Fruit fly (Drosophila melanogaster): Measurements from ENCODE around the gene CG5245.
A peak's percentile ranks its signal among the peaks of the same experiment; 100 is the strongest.

The CG5245 gene

dm6 chr3R:12408160-12408559 is 21.2 kb upstream of the CG5245 start, which contains the start of gene CG5196 (continued):
- peak; percentile 58; the same call in 1 of the 2 replicates for TF ChIP-seq nerfin-2 (GFP tag; IDR thresholded peaks at IDR 0.05; ENCODE audit: partially characterized antibody)
- TF ChIP-seq Trl (optimal IDR thresholded peaks at IDR 0.05) = no peak
- TF ChIP-seq Trl (GFP tag; optimal IDR thresholded peaks at IDR 0.05) = no peak
- peak; percentile 49; the same call in 2 of the 3 replicates for TF ChIP-seq Doc3 (GFP tag; IDR thresholded peaks at IDR 0.05; ENCODE audit: partially characterized antibody)
- no peak for TF ChIP-seq ttk (GFP tag; IDR thresholded peaks at IDR 0.05)
- TF ChIP-seq CG15073 (GFP tag; optimal IDR thresholded peaks at IDR 0.05) = no peak
- no peak for TF ChIP-seq CG15601 (tag; optimal IDR thresholded peaks at IDR 0.05)
- no peak for TF ChIP-seq gcm (GFP tag; optimal IDR thresholded peaks at IDR 0.05)
- no peak for TF ChIP-seq zfh2 (GFP tag; optimal IDR thresholded peaks at IDR 0.05)
- TF ChIP-seq cwo (GFP tag; optimal IDR thresholded peaks at IDR 0.05) = no peak
- TF ChIP-seq CG2120 (GFP tag; optimal IDR thresholded peaks at IDR 0.05) = peak; percentile 23
- peak; percentile 26; the same call in 1 of the 2 replicates for TF ChIP-seq Rfx (GFP tag; IDR thresholded peaks at IDR 0.05)
- peak; percentile 84 for TF ChIP-seq CG13287 (GFP tag; IDR thresholded peaks at IDR 0.05; ENCODE audit: partially characterized antibody)
- no peak for TF ChIP-seq fd96Cb (tag; optimal IDR thresholded peaks at IDR 0.05)
- TF ChIP-seq Antp (GFP tag; optimal IDR thresholded peaks at IDR 0.05) = no peak
- peak; percentile 85 for TF ChIP-seq MESR4 (GFP tag; optimal IDR thresholded peaks at IDR 0.05)
- no peak for TF ChIP-seq sr (GFP tag; IDR thresholded peaks at IDR 0.05)
- TF ChIP-seq zen2 (GFP tag; IDR thresholded peaks at IDR 0.05; ENCODE audit: partially characterized antibody) = peak; percentile 74
- TF ChIP-seq esg (GFP tag; conservative IDR thresholded peaks at IDR 0.05) = no peak
- peak; percentile 16 for TF ChIP-seq CG13424 (tag; optimal IDR thresholded peaks at IDR 0.05)
- TF ChIP-seq sug (tag; optimal IDR thresholded peaks at IDR 0.05) = peak; percentile 51
- peak; percentile 43 for TF ChIP-seq Dek (tag; optimal IDR thresholded peaks at IDR 0.05)
- TF ChIP-seq CG2889 (GFP tag; IDR thresholded peaks at IDR 0.05) = no peak
- TF ChIP-seq row (GFP tag; IDR thresholded peaks at IDR 0.05) = peak; percentile 74
- TF ChIP-seq Hr3 (GFP tag; optimal IDR thresholded peaks at IDR 0.05) = no peak
- no peak for TF ChIP-seq p53 (GFP tag; optimal IDR thresholded peaks at IDR 0.05)
- no peak for TF ChIP-seq CG11560 (tag; IDR thresholded peaks at IDR 0.05)
- TF ChIP-seq CG12104 (GFP tag; optimal IDR thresholded peaks at IDR 0.05) = no peak
- no peak for TF ChIP-seq CG14441 (GFP tag; IDR thresholded peaks at IDR 0.05)
- TF ChIP-seq CG10979 (tag; optimal IDR thresholded peaks at IDR 0.05) = peak; percentile 11
- no peak for TF ChIP-seq CG14050 (GFP tag; IDR thresholded peaks at IDR 0.05)
- no peak for TF ChIP-seq Side (GFP tag; optimal IDR thresholded peaks at IDR 0.05)
- no peak for TF ChIP-seq Usf (GFP tag; optimal IDR thresholded peaks at IDR 0.05)
- TF ChIP-seq nau (GFP tag; optimal IDR thresholded peaks at IDR 0.05) = no peak
- no peak for TF ChIP-seq CG2875 (GFP tag; optimal IDR thresholded peaks at IDR 0.05)
- no peak for TF ChIP-seq Chrac-16 (GFP tag; optimal IDR thresholded peaks at IDR 0.05)
- TF ChIP-seq pum (GFP tag; optimal IDR thresholded peaks at IDR 0.05) = no peak
- no peak for TF ChIP-seq Ssrp (tag; optimal IDR thresholded peaks at IDR 0.05)
- no peak for TF ChIP-seq tx (GFP tag; optimal IDR thresholded peaks at IDR 0.05)
- peak; percentile 47 for TF ChIP-seq bigmax (GFP tag; optimal IDR thresholded peaks at IDR 0.05)
- no peak for TF ChIP-seq Ptx1 (GFP tag; IDR thresholded peaks at IDR 0.05)
- TF ChIP-seq Hr51 (GFP tag; optimal IDR thresholded peaks at IDR 0.05) = no peak
- TF ChIP-seq CG11247 (GFP tag; IDR thresholded peaks at IDR 0.05) = no peak
- TF ChIP-seq kni (GFP tag; optimal IDR thresholded peaks at IDR 0.05) = peak; percentile 34
- no peak for TF ChIP-seq luna (GFP tag; optimal IDR thresholded peaks at IDR 0.05)
- no peak for TF ChIP-seq ro (GFP tag; IDR thresholded peaks at IDR 0.05)
- no peak for TF ChIP-seq pros (GFP tag; optimal IDR thresholded peaks at IDR 0.05)
- TF ChIP-seq inv (GFP tag; IDR thresholded peaks at IDR 0.05; ENCODE audit: partially characterized antibody) = peak; percentile 51; the same call in 1 of the 2 replicates
- TF ChIP-seq Fer3 (tag; optimal IDR thresholded peaks at IDR 0.05) = peak; percentile 13
- TF ChIP-seq CG11398 (GFP tag; optimal IDR thresholded peaks at IDR 0.05) = no peak
- TF ChIP-seq danr (GFP tag; IDR thresholded peaks at IDR 0.05) = no peak

All from whole organism, embryonic.